Worm (Caenorhabditis elegans) whole organism, early embryonic: ENCODE results near the gene hlh-8.

Source experiments
- aly-1 ChIP-seq: sonication (generic microtip); optimal IDR thresholded peaks from 2 replicates; lab custom pipeline; 2016; ENCODE audit warnings: missing genetic modification characterization, missing compliant biosample characterization
- ama-1 ChIP-seq: fragments of 150-350 bp; optimal IDR thresholded peaks from 2 replicates; lab custom pipeline; 2014
- ceh-13 ChIP-seq: fragments of 200-800 bp; sonication (Bioruptor generic); optimal IDR thresholded peaks from 2 replicates; lab custom pipeline; 2018; ENCODE audit warnings: mild to moderate bottlenecking, missing genetic modification characterization, missing compliant biosample characterization
- ceh-36 ChIP-seq: sonication (generic microtip); optimal IDR thresholded peaks from 2 replicates; lab custom pipeline; 2016; ENCODE audit warnings: missing genetic modification characterization, inconsistent platforms, missing compliant biosample characterization
- ets-7 ChIP-seq: sonication (generic microtip); optimal IDR thresholded peaks from 2 replicates; lab custom pipeline; 2016; ENCODE audit warnings: missing genotype, missing genetic modification characterization, missing compliant biosample characterization
- flt-1 ChIP-seq: fragments of 200-800 bp; sonication (Bioruptor generic); IDR thresholded peaks from 2 replicates; pipeline ENCODE4 v1.3.6; 2022; ENCODE audit warnings: missing genetic modification characterization, missing compliant biosample characterization
- hmbx-1 ChIP-seq: sonication (generic microtip); optimal IDR thresholded peaks from 2 replicates; lab custom pipeline; 2016; ENCODE audit warnings: mild to moderate bottlenecking, missing genetic modification characterization, missing compliant biosample characterization
- hmg-4 ChIP-seq: fragments of 200-800 bp; sonication (Bioruptor generic); optimal IDR thresholded peaks from 2 replicates; lab custom pipeline; 2018; ENCODE audit warnings: mild to moderate bottlenecking, missing genetic modification characterization, missing compliant biosample characterization
- scrt-1 ChIP-seq: fragments of 200-800 bp; sonication (Bioruptor generic); IDR thresholded peaks from 2 replicates; pipeline ENCODE4 v1.3.6; 2022; ENCODE audit warnings: missing genetic modification characterization, missing compliant biosample characterization
- sea-1 ChIP-seq: fragments of 200-800 bp; sonication (Bioruptor generic); conservative IDR thresholded peaks from 2 replicates; pipeline ENCODE4 v1.3.6; 2022; ENCODE audit warnings: missing genetic modification characterization, missing compliant biosample characterization
- tbx-37 ChIP-seq: fragments of 200-800 bp; sonication (Bioruptor generic); conservative IDR thresholded peaks from 2 replicates; pipeline ENCODE4 v1.3.6; 2022; ENCODE audit warnings: missing genetic modification reagents, missing genetic modification characterization, missing compliant biosample characterization

DNA sequence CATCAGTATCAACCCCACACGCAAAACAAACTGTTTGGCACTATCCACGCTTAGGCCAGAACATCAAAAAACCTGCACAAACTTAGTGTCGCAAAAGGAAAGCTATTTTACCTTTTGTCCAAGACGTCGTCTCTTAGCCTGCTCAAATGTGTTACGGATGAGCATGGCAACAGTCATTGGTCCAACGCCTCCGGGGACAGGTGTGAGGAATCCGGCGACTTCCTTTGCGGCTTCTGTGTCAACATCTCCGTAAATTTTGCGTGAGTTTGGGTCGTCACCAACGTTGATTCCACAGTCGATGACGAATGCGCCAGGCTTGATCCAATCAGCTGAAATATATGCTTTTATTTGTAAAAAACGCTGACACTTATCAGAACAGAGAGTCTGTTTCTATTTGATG lies 31.6 kb upstream of the hlh-8 start:
- TF ChIP-seq ceh-36 (tag; lab: Kevin White, UChicago) = no peak
- TF ChIP-seq ama-1 (lab: Kevin White, UChicago) = no peak
- no peak for TF ChIP-seq ceh-13 (GFP tag; lab: Kevin White, UChicago)
- TF ChIP-seq aly-1 (tag; lab: Kevin White, UChicago) = no peak
- no peak for TF ChIP-seq sea-1 (GFP tag; lab: Robert Waterston, UW)
- TF ChIP-seq hmg-4 (GFP tag; lab: Kevin White, UChicago) = no peak
- no peak for TF ChIP-seq hmbx-1 (tag; lab: Kevin White, UChicago)
- TF ChIP-seq flt-1 (GFP tag; lab: Robert Waterston, UW) = no peak
- TF ChIP-seq ets-7 (tag; lab: Kevin White, UChicago) = no peak
- no peak for TF ChIP-seq tbx-37 (GFP tag; lab: Robert Waterston, UW)
- no peak for TF ChIP-seq scrt-1 (GFP tag; lab: Robert Waterston, UW)
